Worm (Caenorhabditis elegans) whole organism, L4/young adult: ENCODE measurements around the gene coa-7.

ENCODE experiments used
- W03F9.2 ChIP-seq: fragments of 150-350 bp; optimal IDR thresholded peaks from 2 replicates; lab custom pipeline; 2014; ENCODE audit warnings: missing biosample characterization, missing genetic modification characterization
- dao-5 ChIP-seq: sonication (generic microtip); optimal IDR thresholded peaks from 2 replicates; lab custom pipeline; 2016; ENCODE audit warnings: missing genotype, missing genetic modification characterization, moderate library complexity, missing compliant biosample characterization
- him-1 ChIP-seq: sonication (generic microtip); optimal IDR thresholded peaks from 2 replicates; lab custom pipeline; 2016; ENCODE audit warnings: missing genotype, missing genetic modification reagents, missing genetic modification characterization, missing compliant biosample characterization

DNA sequence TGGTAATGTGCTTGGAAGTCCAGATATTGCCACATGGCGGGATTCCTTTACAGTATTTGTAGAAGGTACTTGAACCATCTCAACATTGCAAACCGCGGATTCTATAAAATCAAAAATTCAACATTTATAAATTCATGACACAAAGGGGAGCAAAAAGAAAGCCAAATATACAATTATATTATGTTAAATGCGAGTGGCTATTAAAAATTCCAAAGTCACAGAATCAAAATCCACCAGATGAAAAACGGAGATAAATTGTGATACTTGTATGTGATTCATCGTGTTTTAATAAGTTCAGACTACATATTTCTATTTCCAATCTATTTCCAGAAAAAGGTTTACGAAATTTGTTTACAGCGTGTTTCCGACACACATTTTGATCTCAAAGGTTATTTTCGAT is 17.4 kb downstream of the coa-7 start, which contains the start of gene din-1:
- TF ChIP-seq dao-5 (tag; lab: Kevin White, UChicago) (no peak), him-1 (tag; lab: Kevin White, UChicago) (no peak), W03F9.2 (tag; lab: Kevin White, UChicago) (no peak)
